Worm (Caenorhabditis elegans) whole organism, L1 larva: Measurements from ENCODE around the gene lec-6.

ENCODE experiments used
- C04F5.9 ChIP-seq: sonication (generic microtip); optimal IDR thresholded peaks from 2 replicates; lab custom pipeline; 2016; ENCODE audit warnings: missing genetic modification characterization, missing compliant biosample characterization
- C34B4.2 ChIP-seq: sonication (generic microtip); optimal IDR thresholded peaks from 2 replicates; lab custom pipeline; 2017; ENCODE audit warnings: mild to moderate bottlenecking, missing genetic modification characterization, missing compliant biosample characterization
- Y116A8C.19 ChIP-seq: sonication (generic microtip); optimal IDR thresholded peaks from 2 replicates; lab custom pipeline; 2016; ENCODE audit warnings: missing compliant biosample characterization, missing genetic modification characterization, borderline replicate concordance
- alr-1 ChIP-seq: fragments of 200-800 bp; sonication (Bioruptor generic); optimal IDR thresholded peaks from 2 replicates; lab custom pipeline; 2018; ENCODE audit warnings: borderline replicate concordance, mild to moderate bottlenecking, missing genetic modification characterization, missing compliant biosample characterization
- ceh-8 ChIP-seq: fragments of 200-800 bp; sonication (Bioruptor generic); optimal IDR thresholded peaks from 2 replicates; lab custom pipeline; 2018; ENCODE audit warnings: mild to moderate bottlenecking, missing genetic modification characterization, moderate library complexity, missing compliant biosample characterization
- ceh-82 ChIP-seq, 3 experiments: fragments of 150-350 bp in 1 of 3; sonication (generic microtip) in 2 of 3; optimal IDR thresholded peaks; 2 replicates each; lab custom pipeline; 2014 to 2017; ENCODE audit warnings: missing biosample characterization in 3 of 3, missing genetic modification characterization in 3 of 3
- ceh-88 ChIP-seq: fragments of 200-800 bp; sonication (Bioruptor generic); IDR thresholded peaks from 2 replicates; pipeline ENCODE4 v1.3.6; 2022; ENCODE audit warnings: missing genetic modification characterization, missing compliant biosample characterization
- ces-1 ChIP-seq: fragments of 150-350 bp; optimal IDR thresholded peaks from 2 replicates; lab custom pipeline; 2014; ENCODE audit warnings: missing biosample characterization, missing genetic modification reagents, missing genetic modification characterization
- efl-1 ChIP-seq, 4 experiments: fragments of 150-350 bp; optimal IDR thresholded peaks in 3 of 4; peaks in 1 of 4; 1 replicate in 1 of 4; 2 replicates in 3 of 4; lab custom pipeline; 2014; ENCODE audit warnings: missing biosample characterization in 2 of 4, missing genetic modification characterization in 2 of 4, missing genetic modification reagents in 2 of 4
- egl-13 ChIP-seq: sonication (generic microtip); optimal IDR thresholded peaks from 2 replicates; lab custom pipeline; 2016; ENCODE audit warnings: missing genotype, missing genetic modification reagents, missing genetic modification characterization, missing compliant biosample characterization
- egl-27 ChIP-seq, 2 experiments: fragments of 150-350 bp in 1 of 2; sonication (generic microtip); optimal IDR thresholded peaks; 3 replicates each; lab custom pipeline; 2017 to 2018; ENCODE audit warnings: missing biosample characterization in 2 of 2, missing genetic modification characterization in 2 of 2, missing genetic modification reagents in 2 of 2
- elt-3 ChIP-seq, 6 experiments: fragments of 150-350 bp in 1 of 6; sonication (generic microtip); optimal IDR thresholded peaks; 2 replicates each; lab custom pipeline; 2017 to 2018; ENCODE audit warnings: missing biosample characterization in 6 of 6, missing genetic modification characterization in 6 of 6, inconsistent platforms in 1 of 6
- fkh-8 ChIP-seq: sonication (generic microtip); optimal IDR thresholded peaks from 2 replicates; lab custom pipeline; 2016; ENCODE audit warnings: mild to moderate bottlenecking, missing genetic modification characterization, missing compliant biosample characterization
- grh-1 ChIP-seq: fragments of 200-800 bp; sonication (Bioruptor generic); IDR thresholded peaks from 2 replicates; pipeline ENCODE4 v1.3.6; 2022; ENCODE audit warnings: missing genetic modification reagents, missing genetic modification characterization, missing compliant biosample characterization
- hpl-2 ChIP-seq: fragments of 150-350 bp; optimal IDR thresholded peaks from 2 replicates; lab custom pipeline; 2014; ENCODE audit warnings: missing biosample characterization, missing genetic modification reagents, missing genetic modification characterization
- isw-1 ChIP-seq: fragments of 200-800 bp; sonication (Bioruptor generic); IDR thresholded peaks from 2 replicates; pipeline ENCODE4 v1.3.6; 2022; ENCODE audit warnings: missing genetic modification characterization, missing compliant biosample characterization
- jun-1 ChIP-seq: fragments of 150-350 bp; optimal IDR thresholded peaks from 2 replicates; lab custom pipeline; 2014; ENCODE audit warnings: missing biosample characterization, missing genetic modification reagents, missing genetic modification characterization
- lin-13 ChIP-seq: fragments of 150-350 bp; optimal IDR thresholded peaks from 2 replicates; lab custom pipeline; 2014; ENCODE audit warnings: missing biosample characterization, missing genetic modification reagents, missing genetic modification characterization
- lin-15B ChIP-seq: fragments of 150-350 bp; sonication (generic microtip); optimal IDR thresholded peaks from 3 replicates; lab custom pipeline; 2014; ENCODE audit warnings: missing biosample characterization, missing genetic modification characterization
- lir-3 ChIP-seq: sonication (generic microtip); optimal IDR thresholded peaks from 2 replicates; lab custom pipeline; 2016; ENCODE audit warnings: mild to moderate bottlenecking, missing genetic modification characterization, moderate library complexity, missing compliant biosample characterization; ENCODE audit not compliant: poor library complexity
- lsy-2 ChIP-seq, 2 experiments: fragments of 150-350 bp; optimal IDR thresholded peaks; 2 replicates each; lab custom pipeline; 2014; ENCODE audit warnings: missing biosample characterization in 2 of 2, missing genetic modification characterization in 2 of 2
- mef-2 ChIP-seq: fragments of 150-350 bp; optimal IDR thresholded peaks from 2 replicates; lab custom pipeline; 2014; ENCODE audit warnings: missing biosample characterization, missing genetic modification characterization
- mep-1 ChIP-seq: fragments of 150-350 bp; optimal IDR thresholded peaks from 2 replicates; lab custom pipeline; 2014; ENCODE audit warnings: missing biosample characterization, missing genetic modification characterization
- nhr-11 ChIP-seq: fragments of 150-350 bp; optimal IDR thresholded peaks from 2 replicates; lab custom pipeline; 2014; ENCODE audit warnings: missing biosample characterization, missing genetic modification characterization
- nhr-12 ChIP-seq: sonication (generic microtip); optimal IDR thresholded peaks from 2 replicates; lab custom pipeline; 2017; ENCODE audit warnings: missing biosample characterization, missing genetic modification characterization
- nhr-19 ChIP-seq: fragments of 200-800 bp; sonication (Bioruptor generic); conservative IDR thresholded peaks from 2 replicates; pipeline ENCODE4 v1.3.6; 2022; ENCODE audit warnings: missing genetic modification characterization, missing compliant biosample characterization
- nhr-20 ChIP-seq: sonication (generic microtip); optimal IDR thresholded peaks from 2 replicates; lab custom pipeline; 2016; ENCODE audit warnings: mild to moderate bottlenecking, missing genetic modification characterization, missing compliant biosample characterization
- nhr-237 ChIP-seq: fragments of 150-350 bp; optimal IDR thresholded peaks from 2 replicates; lab custom pipeline; 2014; ENCODE audit warnings: missing biosample characterization, missing genetic modification characterization
- nhr-84 ChIP-seq: sonication (generic microtip); optimal IDR thresholded peaks from 2 replicates; lab custom pipeline; 2017; ENCODE audit warnings: missing biosample characterization, missing genetic modification characterization
- nhr-85 ChIP-seq: sonication (generic microtip); peaks from one replicate; lab custom pipeline; 2016; ENCODE audit warnings: missing genetic modification characterization, inconsistent platforms, missing compliant biosample characterization
- nhr-90 ChIP-seq: sonication (generic microtip); optimal IDR thresholded peaks from 2 replicates; lab custom pipeline; 2016; ENCODE audit warnings: mild to moderate bottlenecking, missing genetic modification characterization, missing compliant biosample characterization; ENCODE audit not compliant: poor library complexity
- pag-3 ChIP-seq: sonication (generic microtip); optimal IDR thresholded peaks from 2 replicates; lab custom pipeline; 2017; ENCODE audit warnings: missing genetic modification characterization, mild to moderate bottlenecking, missing compliant biosample characterization, antibody characterized with exemption, borderline replicate concordance; ENCODE audit not compliant: insufficient read depth
- pax-3 ChIP-seq: fragments of 200-800 bp; sonication (Bioruptor generic); optimal IDR thresholded peaks from 2 replicates; lab custom pipeline; 2018; ENCODE audit warnings: mild to moderate bottlenecking, missing genetic modification characterization, moderate library complexity, missing compliant biosample characterization
- pqm-1 ChIP-seq: sonication (generic microtip); optimal IDR thresholded peaks from 3 replicates; lab custom pipeline; 2017; ENCODE audit warnings: missing biosample characterization, missing genetic modification characterization
- skn-1 ChIP-seq: fragments of 150-350 bp; optimal IDR thresholded peaks from 2 replicates; lab custom pipeline; 2014; ENCODE audit warnings: missing biosample characterization, missing genetic modification characterization
- snu-23 ChIP-seq: sonication (generic microtip); optimal IDR thresholded peaks from 2 replicates; lab custom pipeline; 2016; ENCODE audit warnings: missing genetic modification characterization, missing compliant biosample characterization
- sup-37 ChIP-seq: fragments of 200-800 bp; sonication (Bioruptor generic); optimal IDR thresholded peaks from 2 replicates; lab custom pipeline; 2018; ENCODE audit warnings: mild to moderate bottlenecking, missing genetic modification characterization, missing compliant biosample characterization
- swsn-7 ChIP-seq: sonication (generic microtip); optimal IDR thresholded peaks from 2 replicates; lab custom pipeline; 2016; ENCODE audit warnings: missing genetic modification characterization, missing compliant biosample characterization
- tbx-2 ChIP-seq: sonication (generic microtip); optimal IDR thresholded peaks from 2 replicates; lab custom pipeline; 2016; ENCODE audit warnings: missing genetic modification characterization, missing compliant biosample characterization
- unc-130 ChIP-seq: fragments of 150-350 bp; optimal IDR thresholded peaks from 2 replicates; lab custom pipeline; 2017; ENCODE audit warnings: missing biosample characterization, missing genetic modification characterization, inconsistent platforms
- unc-62 ChIP-seq: fragments of 150-350 bp; optimal IDR thresholded peaks from 2 replicates; lab custom pipeline; 2014; ENCODE audit warnings: missing biosample characterization, missing genetic modification reagents, missing genetic modification characterization
- unc-86 ChIP-seq: sonication (generic microtip); optimal IDR thresholded peaks from 2 replicates; lab custom pipeline; 2016; ENCODE audit warnings: missing genetic modification characterization, missing compliant biosample characterization
- unc-98 ChIP-seq: fragments of 200-800 bp; sonication (Bioruptor generic); IDR thresholded peaks from 2 replicates; pipeline ENCODE4 v1.3.6; 2022; ENCODE audit warnings: missing genetic modification characterization, missing compliant biosample characterization
- vab-15 ChIP-seq: sonication (generic microtip); optimal IDR thresholded peaks from 2 replicates; lab custom pipeline; 2017; ENCODE audit warnings: missing genotype, mild to moderate bottlenecking, missing genetic modification characterization, missing compliant biosample characterization
- zag-1 ChIP-seq: fragments of 150-350 bp; optimal IDR thresholded peaks from 2 replicates; lab custom pipeline; 2014; ENCODE audit warnings: missing biosample characterization, missing genetic modification characterization
- ztf-4 ChIP-seq: fragments of 150-350 bp; optimal IDR thresholded peaks from 2 replicates; lab custom pipeline; 2014; ENCODE audit warnings: missing biosample characterization, missing genetic modification characterization

The lec-6 gene

DNA sequence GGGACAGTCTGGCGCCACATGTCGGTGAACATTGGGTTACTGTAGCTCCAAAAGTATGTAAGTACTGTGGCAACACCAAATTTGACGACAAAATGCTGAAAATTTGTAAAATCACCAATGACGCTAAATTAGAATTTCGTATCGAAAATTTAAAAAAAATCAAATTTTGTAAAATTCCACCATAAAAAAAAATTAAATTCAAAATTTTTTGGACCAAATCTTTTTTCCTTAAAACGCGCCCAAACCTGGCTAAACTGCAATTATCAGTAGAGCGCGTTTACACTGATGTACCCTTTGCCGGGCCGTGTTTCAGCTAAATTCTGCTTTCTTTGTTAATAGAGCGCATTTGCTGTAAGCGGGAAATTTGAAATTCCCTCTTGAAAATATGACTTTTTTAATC lies 31.3 kb upstream of the lec-6 start, which contains the start of gene T19C3.6:
Gene T19C3.6 (minus strand): TSS at position 101 of the 400 bp plus-strand sequence.
- no peak for TF ChIP-seq isw-1 (GFP tag; lab: Robert Waterston, UW)
- no peak for TF ChIP-seq pqm-1
- TF ChIP-seq C04F5.9, result no peak
- no peak for TF ChIP-seq egl-13
- no peak for TF ChIP-seq hpl-2 (GFP tag; lab: Kevin White, UChicago)
- TF ChIP-seq pag-3 (tag; lab: Kevin White, UChicago), result no peak
- TF ChIP-seq nhr-11 (tag; lab: Kevin White, UChicago), result no peak
- TF ChIP-seq skn-1 (tag; lab: Kevin White, UChicago), result no peak
- TF ChIP-seq ceh-88 (GFP tag; lab: Robert Waterston, UW), result no peak
- TF ChIP-seq ceh-8 (GFP tag; lab: Kevin White, UChicago), result no peak
- TF ChIP-seq sup-37 (GFP tag; lab: Kevin White, UChicago), result no peak
- no peak for TF ChIP-seq lir-3
- TF ChIP-seq nhr-237 (tag; lab: Kevin White, UChicago), result no peak
- no peak for TF ChIP-seq grh-1 (GFP tag; lab: Robert Waterston, UW)
- TF ChIP-seq zag-1, result no peak
- TF ChIP-seq Y116A8C.19 (tag; lab: Kevin White, UChicago), result no peak

DNA sequence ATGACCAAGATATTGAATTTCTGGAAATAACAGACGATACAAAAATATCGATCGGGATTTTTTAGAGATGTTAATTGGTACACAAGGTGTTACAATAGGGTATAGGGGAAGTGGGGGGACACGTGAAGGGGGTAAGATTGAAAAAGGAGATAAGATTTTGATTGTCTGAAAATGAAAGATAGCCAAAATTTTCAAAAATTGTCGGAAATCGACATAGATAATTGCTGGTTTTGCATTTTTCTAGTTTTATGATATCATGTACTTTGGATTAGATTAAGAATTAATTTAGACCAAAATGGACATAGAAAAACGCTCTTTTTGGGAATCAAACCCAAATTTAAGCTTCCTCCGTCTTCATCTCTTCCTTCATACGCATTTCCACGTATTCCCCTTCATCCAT lies 27.7 kb upstream of the lec-6 start, which contains the start of gene T19C3.5:
Gene T19C3.5 (minus strand): TSS at position 101 of the 400 bp plus-strand sequence.
- no peak for TF ChIP-seq egl-27 (tag; optimal IDR thresholded peaks at IDR 0.05; lab: Kevin White, UChicago)
- no peak for TF ChIP-seq C34B4.2 (tag; lab: Kevin White, UChicago)
- no peak for TF ChIP-seq unc-62
- TF ChIP-seq Y116A8C.19 (tag; lab: Kevin White, UChicago), result no peak
- no peak for TF ChIP-seq lin-15B (tag; lab: Kevin White, UChicago)
- TF ChIP-seq mep-1, result no peak
- no peak for TF ChIP-seq pqm-1
- TF ChIP-seq fkh-8 (tag; lab: Kevin White, UChicago), result no peak
- no peak for TF ChIP-seq ceh-88 (GFP tag; lab: Robert Waterston, UW)
- no peak for TF ChIP-seq snu-23
- no peak for TF ChIP-seq efl-1 (optimal IDR thresholded peaks at IDR 0.05; lab: Kevin White, UChicago)
- no peak for TF ChIP-seq efl-1 (GFP tag; optimal IDR thresholded peaks at IDR 0.05 in 1 of 2; lab: Kevin White, UChicago)
- TF ChIP-seq lsy-2 (tag; optimal IDR thresholded peaks at IDR 0.05; lab: Kevin White, UChicago), result no peak
- no peak for TF ChIP-seq skn-1 (tag; lab: Kevin White, UChicago)
- no peak for TF ChIP-seq sup-37 (GFP tag; lab: Kevin White, UChicago)

DNA sequence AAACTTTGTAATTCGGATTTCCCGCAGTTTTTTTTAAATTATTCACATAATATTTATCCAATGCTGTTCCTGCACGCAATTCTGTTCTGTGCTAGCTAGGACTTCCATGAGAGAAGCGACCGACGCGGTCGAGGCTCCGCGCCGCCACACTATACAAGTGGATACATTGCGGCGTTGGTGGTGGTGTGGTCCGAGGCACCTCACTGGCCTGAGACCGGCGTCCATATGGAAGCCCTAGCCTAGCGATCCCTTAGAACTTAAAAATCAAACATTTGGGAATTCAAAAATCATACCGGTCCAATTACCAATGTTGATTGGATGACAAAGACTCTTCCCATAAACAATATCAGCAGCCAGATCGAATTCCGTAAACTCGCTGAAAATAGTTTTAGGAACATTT lies 25.9 kb upstream of the lec-6 start:
- TF ChIP-seq nhr-237 (tag; lab: Kevin White, UChicago) (no peak), tbx-2 (no peak), sup-37 (GFP tag; lab: Kevin White, UChicago) (no peak), nhr-90 (tag; lab: Kevin White, UChicago) (no peak), efl-1 (optimal IDR thresholded peaks at IDR 0.05; lab: Kevin White, UChicago) (no peak), efl-1 (GFP tag; optimal IDR thresholded peaks at IDR 0.05 in 1 of 2; lab: Kevin White, UChicago) (peak in 1 of 2 experiments; percentile 58), C04F5.9 (no peak)
- TF ChIP-seq, all 84 proteins: peak for 1

DNA sequence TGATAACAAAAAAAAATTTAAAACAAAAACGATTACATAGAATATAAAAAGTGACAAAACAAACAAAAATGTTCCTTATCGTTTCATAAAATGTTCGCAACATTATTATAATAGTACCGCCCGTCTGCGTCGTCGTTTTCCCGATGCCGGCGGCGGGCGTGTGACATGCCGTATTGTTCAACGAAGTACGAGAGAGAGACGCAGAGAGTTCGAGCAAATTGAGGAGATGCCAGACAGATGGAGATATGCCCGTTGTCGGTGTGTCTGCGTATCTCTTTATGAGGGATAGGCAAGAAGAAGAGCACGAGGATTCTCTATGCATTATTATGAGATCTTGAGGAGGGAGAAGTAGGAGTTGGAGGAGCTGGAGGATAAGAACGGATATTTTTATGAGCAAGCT lies 23.6 kb upstream of the lec-6 start:
- TF ChIP-seq vab-15 (tag; lab: Kevin White, UChicago) (peak; percentile 34), nhr-12 (no peak), nhr-85 (peak; percentile 85), unc-130 (tag; lab: Kevin White, UChicago) (peak; percentile 83), nhr-19 (GFP tag; lab: Robert Waterston, UW) (peak; percentile 83), lin-13 (GFP tag; lab: Kevin White, UChicago) (peak; percentile 84), mef-2 (tag; lab: Kevin White, UChicago) (peak; percentile 55), nhr-20 (peak; percentile 91), ces-1 (GFP tag; lab: Kevin White, UChicago) (no peak), elt-3 (tag; optimal IDR thresholded peaks at IDR 0.05; lab: Kevin White, UChicago) (peak in 3 of 6 experiments; percentile 74 to 83 (median 78)), unc-98 (no peak), ztf-4 (peak; percentile 84), alr-1 (tag; lab: Kevin White, UChicago) (no peak), nhr-84 (tag; lab: Kevin White, UChicago) (no peak), swsn-7 (peak; percentile 89), jun-1 (tag; lab: Kevin White, UChicago) (peak; percentile 70), pax-3 (tag; lab: Kevin White, UChicago) (peak; percentile 45), unc-86 (tag; lab: Kevin White, UChicago) (peak; percentile 75), isw-1 (GFP tag; lab: Robert Waterston, UW) (peak; percentile 64), ceh-82 (tag; optimal IDR thresholded peaks at IDR 0.05; lab: Kevin White, UChicago) (peak; percentile 53 to 93 (median 71))
